Worm (Caenorhabditis elegans) whole organism, late embryonic: ENCODE data around the gene Y54F10BM.3.

Experiments
- C08G9.2 ChIP-seq: sonication (generic microtip); optimal IDR thresholded peaks from 2 replicates; lab custom pipeline; 2016; ENCODE audit warnings: mild to moderate bottlenecking, missing genetic modification characterization, moderate library complexity, missing compliant biosample characterization
- K09A11.1 ChIP-seq: sonication (generic microtip); optimal IDR thresholded peaks from 2 replicates; lab custom pipeline; 2017; ENCODE audit warnings: antibody characterized with exemption, mild to moderate bottlenecking, missing genetic modification characterization, missing compliant biosample characterization; ENCODE audit not compliant: insufficient read depth
- T23F11.4 ChIP-seq: fragments of 200-800 bp; sonication (Bioruptor generic); optimal IDR thresholded peaks from 2 replicates; lab custom pipeline; 2018; ENCODE audit warnings: mild to moderate bottlenecking, missing genetic modification characterization, missing compliant biosample characterization
- ahr-1 ChIP-seq: sonication (generic microtip); optimal IDR thresholded peaks from 2 replicates; lab custom pipeline; 2016; ENCODE audit warnings: missing genetic modification characterization, missing compliant biosample characterization
- ama-1 ChIP-seq: fragments of 150-350 bp; optimal IDR thresholded peaks from 2 replicates; lab custom pipeline; 2014
- ceh-14 ChIP-seq: sonication (generic microtip); optimal IDR thresholded peaks from 2 replicates; lab custom pipeline; 2016; ENCODE audit warnings: missing genotype, missing genetic modification characterization, missing compliant biosample characterization
- ceh-18 ChIP-seq: sonication (generic microtip); optimal IDR thresholded peaks from 2 replicates; lab custom pipeline; 2016; ENCODE audit warnings: missing genetic modification characterization, missing compliant biosample characterization
- ceh-19 ChIP-seq: fragments of 200-800 bp; sonication (Bioruptor generic); optimal IDR thresholded peaks from 2 replicates; lab custom pipeline; 2018; ENCODE audit warnings: mild to moderate bottlenecking, missing genetic modification characterization, missing compliant biosample characterization
- ceh-22 ChIP-seq: sonication (generic microtip); optimal IDR thresholded peaks from 2 replicates; lab custom pipeline; 2017; ENCODE audit warnings: missing biosample characterization, missing genetic modification characterization
- ceh-24 ChIP-seq: sonication (generic microtip); optimal IDR thresholded peaks from 2 replicates; lab custom pipeline; 2016; ENCODE audit warnings: mild to moderate bottlenecking, missing genetic modification characterization, missing compliant biosample characterization
- ceh-30 ChIP-seq: fragments of 150-350 bp; optimal IDR thresholded peaks from 2 replicates; lab custom pipeline; 2014; ENCODE audit warnings: missing biosample characterization, missing genetic modification characterization
- ceh-31 ChIP-seq: sonication (generic microtip); optimal IDR thresholded peaks from 2 replicates; lab custom pipeline; 2016; ENCODE audit warnings: missing genetic modification characterization, missing compliant biosample characterization
- ceh-48 ChIP-seq: sonication (generic microtip); optimal IDR thresholded peaks from 2 replicates; lab custom pipeline; 2016; ENCODE audit warnings: missing genetic modification characterization, inconsistent platforms, missing compliant biosample characterization
- ceh-6 ChIP-seq: fragments of 200-800 bp; sonication (Bioruptor generic); optimal IDR thresholded peaks from 2 replicates; lab custom pipeline; 2018; ENCODE audit warnings: mild to moderate bottlenecking, missing genetic modification characterization, missing compliant biosample characterization
- che-1 ChIP-seq: sonication (generic microtip); optimal IDR thresholded peaks from 2 replicates; lab custom pipeline; 2016; ENCODE audit warnings: mild to moderate bottlenecking, missing genetic modification characterization, missing compliant biosample characterization
- dve-1 ChIP-seq: sonication (generic microtip); optimal IDR thresholded peaks from 2 replicates; lab custom pipeline; 2017; ENCODE audit warnings: antibody characterized with exemption, mild to moderate bottlenecking, missing genetic modification characterization, missing compliant biosample characterization
- elt-2 ChIP-seq: sonication (generic microtip); optimal IDR thresholded peaks from 2 replicates; lab custom pipeline; 2016; ENCODE audit warnings: missing genetic modification reagents, missing genetic modification characterization, missing compliant biosample characterization
- fkh-10 ChIP-seq: fragments of 150-350 bp; optimal IDR thresholded peaks from 2 replicates; lab custom pipeline; 2014; ENCODE audit warnings: missing biosample characterization, missing genetic modification reagents, missing genetic modification characterization
- gmeb-2 ChIP-seq: sonication (generic microtip); optimal IDR thresholded peaks from 2 replicates; lab custom pipeline; 2016; ENCODE audit warnings: missing genetic modification characterization, inconsistent platforms, missing compliant biosample characterization
- hlh-13 ChIP-seq: fragments of 200-800 bp; sonication (Bioruptor generic); optimal IDR thresholded peaks from 2 replicates; lab custom pipeline; 2018; ENCODE audit warnings: mild to moderate bottlenecking, missing genetic modification characterization, missing compliant biosample characterization
- hlh-30 ChIP-seq: sonication (generic microtip); optimal IDR thresholded peaks from 2 replicates; lab custom pipeline; 2017; ENCODE audit warnings: antibody characterized with exemption, missing genetic modification characterization, missing compliant biosample characterization; ENCODE audit not compliant: insufficient read depth
- hlh-8 ChIP-seq: sonication (generic microtip); optimal IDR thresholded peaks from 2 replicates; lab custom pipeline; 2016; ENCODE audit warnings: missing genotype, missing genetic modification characterization, missing compliant biosample characterization
- nfya-1 ChIP-seq: sonication (generic microtip); optimal IDR thresholded peaks from 2 replicates; lab custom pipeline; 2017; ENCODE audit warnings: missing genetic modification characterization, mild to moderate bottlenecking, missing compliant biosample characterization, antibody characterized with exemption, moderate library complexity
- npax-4 ChIP-seq: sonication (generic microtip); optimal IDR thresholded peaks from 2 replicates; lab custom pipeline; 2016; ENCODE audit warnings: missing genetic modification characterization, missing compliant biosample characterization
- pha-2 ChIP-seq: sonication (generic microtip); optimal IDR thresholded peaks from 2 replicates; lab custom pipeline; 2017; ENCODE audit warnings: mild to moderate bottlenecking, missing genetic modification characterization, missing compliant biosample characterization
- pha-4 ChIP-seq: fragments of 150-350 bp; optimal IDR thresholded peaks from 2 replicates; lab custom pipeline; 2018; ENCODE audit warnings: missing biosample characterization, missing genetic modification reagents, missing genetic modification characterization
- ref-2 ChIP-seq: sonication (generic microtip); optimal IDR thresholded peaks from 2 replicates; lab custom pipeline; 2016; ENCODE audit warnings: missing genetic modification characterization, missing compliant biosample characterization
- rnt-1 ChIP-seq: sonication (generic microtip); optimal IDR thresholded peaks from 2 replicates; lab custom pipeline; 2016; ENCODE audit warnings: missing genetic modification characterization, missing compliant biosample characterization
- sox-2 ChIP-seq: fragments of 200-800 bp; sonication (Bioruptor generic); IDR thresholded peaks from 2 replicates; pipeline ENCODE4 v1.3.6; 2022; ENCODE audit warnings: missing genetic modification reagents, missing genetic modification characterization, missing compliant biosample characterization
- sox-4 ChIP-seq: sonication (generic microtip); optimal IDR thresholded peaks from 2 replicates; lab custom pipeline; 2017; ENCODE audit warnings: mild to moderate bottlenecking, missing genetic modification characterization, inconsistent platforms, missing compliant biosample characterization
- tbx-2 ChIP-seq: sonication (generic microtip); optimal IDR thresholded peaks from 2 replicates; lab custom pipeline; 2016; ENCODE audit warnings: missing genetic modification characterization, missing compliant biosample characterization
- ttx-3 ChIP-seq: sonication (generic microtip); optimal IDR thresholded peaks from 2 replicates; lab custom pipeline; 2016; ENCODE audit warnings: missing genetic modification reagents, missing genetic modification characterization, missing compliant biosample characterization
- unc-3 ChIP-seq, 2 experiments: fragments of 200-800 bp in 1 of 2; sonication (Bioruptor generic) in 1 of 2; sonication (generic microtip) in 1 of 2; conservative IDR thresholded peaks in 1 of 2; optimal IDR thresholded peaks in 1 of 2; 2 replicates each; pipeline versions ENCODE4 v1.3.6 to Lab custom; 2016 to 2022; ENCODE audit warnings: missing compliant biosample characterization in 2 of 2, missing genetic modification characterization in 2 of 2, missing genetic modification reagents in 1 of 2
- ztf-16 ChIP-seq: sonication (generic microtip); optimal IDR thresholded peaks from 2 replicates; lab custom pipeline; 2017; ENCODE audit warnings: missing genetic modification characterization, missing compliant biosample characterization

Gene Y54F10BM.3

DNA sequence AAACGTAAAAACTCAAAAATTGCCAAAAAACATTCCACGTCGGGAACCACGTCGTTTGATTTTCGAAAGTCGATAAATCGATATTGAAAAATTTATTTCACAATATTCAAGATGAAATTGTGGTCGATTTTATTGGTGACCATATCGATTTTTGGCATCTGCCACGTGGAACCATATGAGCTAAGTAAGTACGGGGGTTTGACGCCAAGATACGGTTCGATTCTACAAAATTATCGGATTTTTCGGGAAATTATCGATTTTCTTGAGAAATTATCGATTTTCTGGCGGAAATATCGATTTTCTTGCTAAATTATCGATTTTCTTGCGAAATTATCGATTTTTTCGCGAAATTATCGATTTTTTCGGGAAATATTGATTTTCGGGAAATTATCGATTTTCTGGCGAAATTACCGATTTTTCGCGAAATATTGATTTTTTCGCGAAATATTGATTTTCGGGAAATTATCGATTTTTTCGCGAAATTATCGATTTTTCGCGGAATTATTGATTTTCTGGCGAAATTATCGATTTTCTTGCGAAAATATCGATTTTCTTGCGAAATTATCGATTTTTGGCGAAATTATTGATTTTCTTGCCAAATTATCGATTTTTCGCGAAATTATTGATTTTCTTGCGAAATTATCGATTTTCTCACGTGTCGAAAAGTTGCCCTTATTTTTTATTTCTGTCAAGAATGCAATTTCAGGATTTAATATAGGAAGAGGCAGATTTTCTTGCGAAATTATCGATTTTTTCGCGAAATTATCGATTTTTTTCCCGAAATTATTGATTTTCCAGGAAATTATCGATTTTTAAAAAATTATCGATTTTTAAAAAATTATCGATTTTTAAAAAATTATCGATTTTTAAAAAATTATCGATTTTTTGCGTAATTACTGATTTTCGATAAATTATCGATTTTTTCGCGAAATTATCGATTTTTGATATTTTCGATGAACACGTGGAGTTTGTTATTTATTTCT is at the start of gene Y54F10BM.3:
Y54F10BM.3 (plus strand) TSS at position 51 of the 983 bp plus-strand sequence.
- TF ChIP-seq che-1 (tag; lab: Kevin White, UChicago), result peak; percentile 6
- peak; percentile 98 for TF ChIP-seq ceh-48
- TF ChIP-seq ceh-24 (tag; lab: Kevin White, UChicago), result no peak

DNA sequence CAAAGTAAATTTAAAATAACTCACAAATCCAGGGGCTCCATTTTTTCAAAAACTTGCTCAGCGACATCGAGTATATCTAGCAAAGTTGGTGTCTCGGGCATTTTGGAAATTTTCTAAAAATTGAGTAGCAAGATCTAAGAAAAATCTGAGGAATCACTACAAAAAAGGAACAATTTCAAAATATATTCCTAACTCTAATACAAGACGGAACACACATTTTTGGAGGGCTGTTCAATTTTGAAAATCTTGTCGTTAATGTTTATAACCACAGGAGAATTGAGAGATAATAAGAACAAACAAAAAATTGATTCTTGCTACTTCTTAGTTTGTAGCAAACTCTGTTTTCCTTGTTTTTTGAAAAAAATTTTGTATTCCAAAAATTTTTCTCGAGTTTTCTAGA is 49.5 kb upstream of the Y54F10BM.3 start, which contains the start of gene fbxa-47:
fbxa-47 (minus strand) TSS at position 101 of the 400 bp plus-strand sequence.
- TF ChIP-seq ceh-22 (no peak), pha-2 (tag; lab: Kevin White, UChicago) (no peak), ztf-16 (no peak), ceh-14 (tag; lab: Kevin White, UChicago) (no peak), rnt-1 (no peak), ceh-19 (GFP tag; lab: Kevin White, UChicago) (no peak), hlh-30 (tag; lab: Kevin White, UChicago) (no peak), ceh-30 (tag; lab: Kevin White, UChicago) (no peak), dve-1 (tag; lab: Kevin White, UChicago) (no peak), T23F11.4 (GFP tag; lab: Kevin White, UChicago) (no peak), che-1 (tag; lab: Kevin White, UChicago) (no peak), C08G9.2 (tag; lab: Kevin White, UChicago) (no peak), ama-1 (no peak), unc-3 (GFP tag; conservative IDR thresholded peaks at IDR 0.05; lab: Robert Waterston, UW) (no peak), unc-3 (tag; optimal IDR thresholded peaks at IDR 0.05; lab: Kevin White, UChicago) (no peak), hlh-13 (GFP tag; lab: Kevin White, UChicago) (no peak), ceh-18 (tag; lab: Kevin White, UChicago) (no peak), ahr-1 (no peak)

DNA sequence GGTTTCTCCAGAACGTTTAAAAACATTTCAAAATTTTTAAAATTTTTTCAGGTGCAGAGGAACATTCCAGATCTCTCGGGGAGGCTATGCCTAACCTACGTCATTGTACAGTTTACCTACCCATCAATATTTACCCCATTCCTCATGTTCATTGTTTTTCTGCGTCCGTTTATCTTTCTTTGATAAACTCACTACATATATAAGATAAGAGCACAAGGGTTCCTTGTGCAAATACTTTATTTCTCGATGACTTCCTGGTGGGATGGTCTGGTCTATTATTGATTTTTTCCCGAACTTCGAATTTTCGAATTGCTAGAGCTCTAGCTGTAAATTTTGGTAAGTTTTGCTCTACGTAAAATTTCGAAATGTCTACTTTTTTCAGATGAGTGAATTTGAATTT is 48.4 kb upstream of the Y54F10BM.3 start:
- TF ChIP-seq rnt-1, result no peak
- TF ChIP-seq elt-2 (tag; lab: Kevin White, UChicago), result peak; percentile 74
- TF ChIP-seq dve-1 (tag; lab: Kevin White, UChicago), result no peak

DNA sequence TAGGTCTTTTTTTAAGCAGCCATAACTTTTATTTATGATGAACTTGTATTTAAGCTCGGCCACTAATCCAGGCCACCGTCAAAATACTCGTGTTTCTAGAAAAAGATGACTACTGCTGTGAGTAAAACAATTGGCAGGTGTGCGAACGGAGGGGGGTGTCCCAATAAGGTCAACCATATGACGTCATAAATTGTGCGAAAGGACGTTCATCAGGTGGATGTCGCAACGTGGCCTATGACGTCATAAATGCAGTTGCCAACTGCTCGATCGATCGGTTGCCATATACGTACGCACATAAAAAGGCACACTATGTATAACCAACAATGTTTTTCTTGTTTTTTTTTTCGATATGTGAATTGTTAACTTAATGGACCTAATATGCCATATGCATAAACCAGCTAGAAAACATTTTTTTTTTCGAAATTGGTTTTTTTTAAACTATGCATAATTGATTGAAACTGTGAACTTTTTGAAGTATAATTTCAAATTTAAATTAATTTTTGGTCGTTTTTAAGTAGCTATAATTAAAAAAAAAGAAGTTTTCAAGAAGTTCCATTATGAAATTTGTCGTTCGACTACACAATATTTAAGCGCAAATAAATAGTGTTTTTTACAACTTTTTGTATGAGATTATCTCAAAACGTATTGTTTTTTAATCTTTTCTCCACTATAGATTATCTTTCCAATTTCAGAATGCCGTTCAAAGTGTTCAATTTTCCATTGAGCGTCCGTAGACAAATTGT is 47.5 kb upstream of the Y54F10BM.3 start, which contains the start of gene C39B5.2:
C39B5.2 (plus strand) TSS at position 693 of the 743 bp plus-strand sequence.
- TF ChIP-seq ceh-6 (GFP tag; lab: Kevin White, UChicago), result no peak
- no peak for TF ChIP-seq fkh-10 (GFP tag; lab: Kevin White, UChicago)
- no peak for TF ChIP-seq pha-4 (tag; lab: Kevin White, UChicago)
- TF ChIP-seq hlh-30 (tag; lab: Kevin White, UChicago), result peak; percentile 65
- no peak for TF ChIP-seq sox-2 (GFP tag; lab: Robert Waterston, UW)
- peak; percentile 53 for TF ChIP-seq tbx-2 (tag; lab: Kevin White, UChicago)
- TF ChIP-seq ttx-3, result no peak
- TF ChIP-seq nfya-1, result no peak
- TF ChIP-seq ceh-48, result no peak
- no peak for TF ChIP-seq ama-1
- TF ChIP-seq ceh-19 (GFP tag; lab: Kevin White, UChicago), result no peak
- TF ChIP-seq sox-4 (tag; lab: Kevin White, UChicago), result no peak
- no peak for TF ChIP-seq K09A11.1 (tag; lab: Kevin White, UChicago)
- TF ChIP-seq ref-2 (tag; lab: Kevin White, UChicago), result peak; percentile 67
- TF ChIP-seq dve-1 (tag; lab: Kevin White, UChicago), result no peak
- TF ChIP-seq pha-2 (tag; lab: Kevin White, UChicago), result no peak
- no peak for TF ChIP-seq gmeb-2 (tag; lab: Kevin White, UChicago)
- TF ChIP-seq npax-4 (tag; lab: Kevin White, UChicago), result no peak
- TF ChIP-seq ceh-31 (tag; lab: Kevin White, UChicago), result peak; percentile 33
- TF ChIP-seq C08G9.2 (tag; lab: Kevin White, UChicago), result no peak
- no peak for TF ChIP-seq hlh-8 (tag; lab: Kevin White, UChicago)
